Worm (Caenorhabditis elegans) whole organism, L4 larva: Measurements from ENCODE around the gene F15H10.8.

Experiments
- dve-1 ChIP-seq: sonication (generic microtip); optimal IDR thresholded peaks from 2 replicates; lab custom pipeline; 2017; ENCODE audit warnings: antibody characterized with exemption, mild to moderate bottlenecking, missing genetic modification characterization, missing compliant biosample characterization; ENCODE audit not compliant: insufficient read depth
- nhr-25 ChIP-seq: sonication (generic microtip); optimal IDR thresholded peaks from 2 replicates; lab custom pipeline; 2017; ENCODE audit warnings: missing genetic modification characterization, mild to moderate bottlenecking, missing compliant biosample characterization, antibody characterized with exemption, moderate library complexity, borderline replicate concordance; ENCODE audit not compliant: insufficient read depth
- unc-62 ChIP-seq, 3 experiments: fragments of 150-350 bp in 1 of 3; sonication (generic microtip); optimal IDR thresholded peaks in 2 of 3; peaks in 1 of 3; 1 replicate in 1 of 3; 2 replicates in 2 of 3; lab custom pipeline; 2014 to 2017; ENCODE audit warnings: missing biosample characterization in 3 of 3, missing genetic modification characterization in 3 of 3, missing genetic modification reagents in 3 of 3, missing genotype in 1 of 3
- zip-11 ChIP-seq: fragments of 200-800 bp; sonication (Bioruptor generic); IDR thresholded peaks from 2 replicates; pipeline ENCODE4 v1.3.6; 2022; ENCODE audit warnings: missing genetic modification characterization, missing compliant biosample characterization

DNA sequence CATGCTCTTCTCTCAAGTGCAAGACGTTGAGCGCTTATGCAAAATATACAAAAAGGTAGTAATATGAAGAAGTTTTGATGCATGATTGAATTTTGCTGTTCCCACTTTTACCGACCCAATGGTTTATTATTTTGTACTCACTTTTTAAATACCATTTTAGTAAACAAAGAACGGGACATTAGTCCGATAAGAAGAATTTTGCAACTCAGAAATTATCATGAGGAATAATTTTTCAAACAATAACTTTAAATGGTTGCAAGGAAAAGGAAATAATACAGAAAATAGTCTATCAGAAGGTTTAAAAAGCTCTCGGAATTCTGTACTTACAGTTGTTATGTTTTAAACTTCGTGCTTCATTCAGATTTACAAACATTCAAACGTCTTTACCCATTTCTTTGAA is 11.9 kb upstream of the F15H10.8 start, which contains the start of gene F15H10.9:
- TF ChIP-seq unc-62 (GFP tag; optimal IDR thresholded peaks at IDR 0.05 in 1 of 2; lab: Kevin White, UChicago) = no peak
- TF ChIP-seq unc-62 (tag; optimal IDR thresholded peaks at IDR 0.05; lab: Kevin White, UChicago) = no peak
- no peak for TF ChIP-seq nhr-25 (tag; lab: Kevin White, UChicago)
- TF ChIP-seq dve-1 (tag; lab: Kevin White, UChicago) = no peak
- TF ChIP-seq zip-11 (GFP tag; lab: Robert Waterston, UW) = no peak
